Worm (Caenorhabditis elegans) whole organism, midembryonic: ENCODE results near the gene srlf-24.

Experiments
- flt-1 ChIP-seq: fragments of 200-800 bp; sonication (Bioruptor generic); IDR thresholded peaks from 2 replicates; pipeline ENCODE4 v1.3.6; 2022; ENCODE audit warnings: missing genetic modification characterization, missing compliant biosample characterization
- klf-2 ChIP-seq: fragments of 200-800 bp; sonication (Bioruptor generic); conservative IDR thresholded peaks from 2 replicates; pipeline ENCODE4 v1.3.6; 2022; ENCODE audit warnings: missing genetic modification reagents, missing genetic modification characterization, missing compliant biosample characterization
- ref-1 ChIP-seq: fragments of 200-800 bp; sonication (Bioruptor generic); conservative IDR thresholded peaks from 2 replicates; pipeline ENCODE4 v1.3.6; 2022; ENCODE audit warnings: missing genetic modification reagents, missing genetic modification characterization, missing compliant biosample characterization
- tab-1 ChIP-seq: fragments of 200-800 bp; sonication (Bioruptor generic); IDR thresholded peaks from 2 replicates; pipeline ENCODE4 v1.3.6; 2022; ENCODE audit warnings: missing genetic modification characterization, missing compliant biosample characterization
- ztf-23 ChIP-seq: fragments of 200-800 bp; sonication (Bioruptor generic); IDR thresholded peaks from 2 replicates; pipeline ENCODE4 v1.3.6; 2022; ENCODE audit warnings: missing genetic modification reagents, missing genetic modification characterization, missing compliant biosample characterization
- ztf-29 ChIP-seq: fragments of 200-800 bp; sonication (Bioruptor generic); IDR thresholded peaks from 2 replicates; pipeline ENCODE4 v1.3.6; 2022; ENCODE audit warnings: missing genetic modification reagents, missing genetic modification characterization, missing compliant biosample characterization

DNA sequence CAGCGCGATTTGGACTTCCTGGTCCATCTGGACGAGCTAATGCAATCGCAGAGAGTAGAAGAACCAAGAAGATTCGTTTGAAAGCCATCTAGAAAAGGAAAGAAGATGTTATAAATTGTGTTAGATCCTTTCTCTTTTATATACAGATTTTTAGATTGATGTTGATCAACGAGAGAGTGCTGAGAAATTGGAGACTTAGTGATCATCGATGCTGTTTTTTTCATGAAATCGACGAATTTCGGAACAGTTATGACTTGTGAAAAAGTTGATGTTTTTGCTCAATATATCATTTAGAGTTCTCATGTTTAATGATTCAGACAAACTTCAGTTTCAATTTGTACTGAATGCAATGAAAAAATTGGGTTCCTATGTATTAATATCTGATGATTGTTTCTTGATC, 3.0 kb downstream of the srlf-24 start, which contains the start of gene srlf-17:
- no peak for TF ChIP-seq ztf-29 (GFP tag; lab: Robert Waterston, UW)
- TF ChIP-seq ztf-23 (GFP tag; lab: Robert Waterston, UW) = no peak
- TF ChIP-seq ref-1 (GFP tag; lab: Robert Waterston, UW) = no peak
- no peak for TF ChIP-seq flt-1 (GFP tag; lab: Robert Waterston, UW)
- no peak for TF ChIP-seq tab-1 (GFP tag; lab: Robert Waterston, UW)
- no peak for TF ChIP-seq klf-2 (GFP tag; lab: Robert Waterston, UW)
